Worm (Caenorhabditis elegans) whole organism, late embryonic: Measurements from ENCODE around the gene ipla-6.

Experiments used
- C08G9.2 ChIP-seq: sonication (generic microtip); optimal IDR thresholded peaks from 2 replicates; lab custom pipeline; 2016; ENCODE audit warnings: mild to moderate bottlenecking, missing genetic modification characterization, moderate library complexity, missing compliant biosample characterization
- ceh-18 ChIP-seq: sonication (generic microtip); optimal IDR thresholded peaks from 2 replicates; lab custom pipeline; 2016; ENCODE audit warnings: missing genetic modification characterization, missing compliant biosample characterization
- elt-4 ChIP-seq: sonication (generic microtip); optimal IDR thresholded peaks from 2 replicates; lab custom pipeline; 2016; ENCODE audit warnings: missing genetic modification characterization, missing compliant biosample characterization
- pha-4 ChIP-seq: fragments of 150-350 bp; optimal IDR thresholded peaks from 2 replicates; lab custom pipeline; 2018; ENCODE audit warnings: missing biosample characterization, missing genetic modification reagents, missing genetic modification characterization
- rnt-1 ChIP-seq: sonication (generic microtip); optimal IDR thresholded peaks from 2 replicates; lab custom pipeline; 2016; ENCODE audit warnings: missing genetic modification characterization, missing compliant biosample characterization
- tbx-7 ChIP-seq: sonication (generic microtip); optimal IDR thresholded peaks from 2 replicates; lab custom pipeline; 2016; ENCODE audit warnings: missing genotype, missing genetic modification characterization, missing compliant biosample characterization
- unc-55 ChIP-seq: sonication (generic microtip); optimal IDR thresholded peaks from 2 replicates; lab custom pipeline; 2017; ENCODE audit warnings: missing biosample characterization, missing genetic modification reagents, missing genetic modification characterization

DNA sequence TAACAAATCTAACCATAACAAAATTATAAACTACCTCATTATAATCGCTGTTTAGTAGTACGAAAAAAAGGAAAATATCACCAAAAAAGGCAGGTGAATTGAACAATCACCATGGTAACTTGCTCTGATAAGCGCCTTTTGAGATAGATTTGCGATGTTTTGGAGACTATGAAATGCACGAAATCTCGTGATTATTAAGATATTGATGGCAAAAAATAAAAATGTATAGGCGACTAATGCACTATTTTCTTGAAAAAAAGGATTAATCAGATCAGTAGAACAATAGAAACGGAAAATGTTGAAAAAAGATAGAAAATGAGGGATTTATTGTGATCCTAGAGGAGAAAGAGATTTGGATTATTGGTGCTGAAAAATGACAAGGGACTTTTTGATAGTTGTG is 51.1 kb downstream of the ipla-6 start:
- TF ChIP-seq pha-4 (tag; lab: Kevin White, UChicago) (no peak), unc-55 (GFP tag; lab: Kevin White, UChicago) (no peak), rnt-1 (tag; lab: Kevin White, UChicago) (no peak), tbx-7 (tag; lab: Kevin White, UChicago) (no peak), C08G9.2 (tag; lab: Kevin White, UChicago) (no peak), ceh-18 (tag; lab: Kevin White, UChicago) (no peak), elt-4 (tag; lab: Kevin White, UChicago) (no peak)
